Worm (Caenorhabditis elegans): ENCODE results near the gene sand-1.

ce11 chrIV:5360533-5360932, 6.1 kb upstream of the sand-1 start, which contains the start of gene F41H10.5:
- no peak for TF ChIP-seq him-1 (tag; optimal IDR thresholded peaks at IDR 0.05)
- no peak for TF ChIP-seq dao-5 (tag; optimal IDR thresholded peaks at IDR 0.05)
- no peak for TF ChIP-seq W03F9.2 (tag; optimal IDR thresholded peaks at IDR 0.05)

Data from whole organism, L4/young adult.